Worm (Caenorhabditis elegans) whole organism, L4 larva: ENCODE measurements around the gene ceh-75.

Source experiments
- R02D3.7 ChIP-seq: fragments of 150-350 bp; sonication (generic microtip); optimal IDR thresholded peaks from 3 replicates; lab custom pipeline; 2014; ENCODE audit warnings: missing biosample characterization, missing genetic modification characterization
- Y48G9A.11 ChIP-seq: fragments of 200-800 bp; sonication (Bioruptor generic); IDR thresholded peaks from 2 replicates; pipeline ENCODE4 v1.3.6; 2022; ENCODE audit warnings: missing genetic modification reagents, missing genetic modification characterization, missing compliant biosample characterization
- aly-2 ChIP-seq: sonication (generic microtip); optimal IDR thresholded peaks from 2 replicates; lab custom pipeline; 2018; ENCODE audit warnings: missing biosample characterization, missing genetic modification characterization
- egl-43 ChIP-seq: fragments of 200-800 bp; sonication (Bioruptor generic); IDR thresholded peaks from 2 replicates; pipeline ENCODE4 v1.3.6; 2022; ENCODE audit warnings: missing genetic modification reagents, missing genetic modification characterization, missing compliant biosample characterization
- fos-1 ChIP-seq: fragments of 150-350 bp; optimal IDR thresholded peaks from 2 replicates; lab custom pipeline; 2014; ENCODE audit warnings: missing biosample characterization, missing genetic modification characterization
- lin-29 ChIP-seq: fragments of 200-800 bp; sonication (Bioruptor generic); IDR thresholded peaks from 2 replicates; pipeline ENCODE4 v1.3.6; 2022; ENCODE audit warnings: missing genetic modification reagents, missing genetic modification characterization, missing compliant biosample characterization
- mxl-2 ChIP-seq: fragments of 200-800 bp; sonication (Bioruptor generic); conservative IDR thresholded peaks from 2 replicates; pipeline ENCODE4 v1.3.6; 2022; ENCODE audit warnings: missing genetic modification reagents, missing genetic modification characterization, missing compliant biosample characterization
- nhr-237 ChIP-seq: sonication (generic microtip); optimal IDR thresholded peaks from 2 replicates; lab custom pipeline; 2017; ENCODE audit warnings: missing biosample characterization, missing genetic modification characterization
- nhr-25 ChIP-seq: sonication (generic microtip); optimal IDR thresholded peaks from 2 replicates; lab custom pipeline; 2017; ENCODE audit warnings: missing genetic modification characterization, mild to moderate bottlenecking, missing compliant biosample characterization, antibody characterized with exemption, moderate library complexity, borderline replicate concordance; ENCODE audit not compliant: insufficient read depth
- pqm-1 ChIP-seq: sonication (generic microtip); optimal IDR thresholded peaks from 2 replicates; lab custom pipeline; 2017; ENCODE audit warnings: missing biosample characterization, missing genetic modification characterization
- tag-97 ChIP-seq: fragments of 200-800 bp; sonication (Bioruptor generic); IDR thresholded peaks from 2 replicates; pipeline ENCODE4 v1.3.6; 2022; ENCODE audit warnings: missing genetic modification characterization, missing compliant biosample characterization
- unc-62 ChIP-seq, 3 experiments: fragments of 150-350 bp in 1 of 3; sonication (generic microtip); optimal IDR thresholded peaks in 2 of 3; peaks in 1 of 3; 1 replicate in 1 of 3; 2 replicates in 2 of 3; lab custom pipeline; 2014 to 2017; ENCODE audit warnings: missing biosample characterization in 3 of 3, missing genetic modification characterization in 3 of 3, missing genetic modification reagents in 3 of 3, missing genotype in 1 of 3
- vab-7 ChIP-seq: fragments of 200-800 bp; sonication (Bioruptor generic); IDR thresholded peaks from 2 replicates; pipeline ENCODE4 v1.3.6; 2022; ENCODE audit warnings: missing genetic modification reagents, missing genetic modification characterization, missing compliant biosample characterization
- ztf-11 ChIP-seq: fragments of 150-350 bp; optimal IDR thresholded peaks from 2 replicates; lab custom pipeline; 2014; ENCODE audit warnings: missing biosample characterization, missing genetic modification characterization

DNA sequence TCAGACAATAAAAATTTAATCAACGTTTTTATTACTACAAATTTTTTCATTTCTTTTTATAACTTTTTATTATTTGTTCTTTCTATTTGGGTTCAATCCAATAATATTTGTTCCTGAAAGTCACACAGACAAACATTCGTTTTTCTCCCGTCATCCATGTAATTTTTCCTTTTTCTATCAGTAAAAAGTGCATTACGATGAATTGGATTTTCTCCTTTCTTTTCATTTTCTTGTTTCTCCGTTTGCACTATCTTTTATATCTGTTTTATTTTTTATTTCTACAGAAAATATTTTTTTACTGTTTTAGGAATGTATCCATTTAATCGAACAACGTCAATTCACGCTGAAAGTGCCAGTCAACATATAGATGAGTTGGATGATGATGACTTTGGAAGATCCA lies 21.9 kb upstream of the ceh-75 start, which contains the start of gene egl-47:
- TF ChIP-seq ztf-11 (tag; lab: Kevin White, UChicago) (no peak), unc-62 (GFP tag; optimal IDR thresholded peaks at IDR 0.05 in 1 of 2; lab: Kevin White, UChicago) (no peak), unc-62 (tag; optimal IDR thresholded peaks at IDR 0.05; lab: Kevin White, UChicago) (no peak), nhr-25 (tag; lab: Kevin White, UChicago) (no peak), mxl-2 (GFP tag; lab: Robert Waterston, UW) (no peak), fos-1 (no peak), nhr-237 (tag; lab: Kevin White, UChicago) (no peak), egl-43 (GFP tag; lab: Robert Waterston, UW) (no peak), pqm-1 (no peak), tag-97 (GFP tag; lab: Robert Waterston, UW) (no peak), R02D3.7 (tag; lab: Kevin White, UChicago) (no peak), Y48G9A.11 (GFP tag; lab: Robert Waterston, UW) (no peak), aly-2 (no peak), vab-7 (no peak), lin-29 (no peak)
